Fruit fly (Drosophila melanogaster): ENCODE data around the gene CG14137.

DNA sequence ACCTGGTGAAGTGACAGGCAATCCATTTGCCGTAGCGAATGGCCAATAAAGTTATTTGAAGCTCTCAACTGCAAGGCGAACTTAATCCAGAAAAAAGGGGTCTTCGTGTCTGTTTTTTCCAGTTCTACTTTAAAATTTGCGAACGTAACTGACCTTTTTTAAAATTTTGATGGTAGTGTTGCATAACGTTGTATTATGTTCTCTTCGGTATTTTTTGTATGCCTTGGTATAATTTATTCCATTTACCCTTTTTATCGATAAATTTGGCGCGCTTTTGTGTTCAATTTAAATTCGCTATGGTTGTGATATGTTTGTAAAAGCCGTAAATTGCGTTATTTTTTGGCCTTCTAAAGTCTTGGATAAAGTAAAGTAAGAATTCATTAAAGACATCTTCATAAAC is 30.8 kb upstream of the CG14137 start:
- TF ChIP-seq EcR (GFP tag; optimal IDR thresholded peaks at IDR 0.05) = no peak
- no peak for TF ChIP-seq CG8478 (optimal IDR thresholded peaks at IDR 0.05)
- TF ChIP-seq pan (optimal IDR thresholded peaks at IDR 0.05) = no peak
- no peak for TF ChIP-seq usp (GFP tag; optimal IDR thresholded peaks at IDR 0.05)
- no peak for TF ChIP-seq Dll (optimal IDR thresholded peaks at IDR 0.05)

Data from whole organism.